Worm (Caenorhabditis elegans): ENCODE results near the gene ostb-1.

Gene ostb-1

DNA sequence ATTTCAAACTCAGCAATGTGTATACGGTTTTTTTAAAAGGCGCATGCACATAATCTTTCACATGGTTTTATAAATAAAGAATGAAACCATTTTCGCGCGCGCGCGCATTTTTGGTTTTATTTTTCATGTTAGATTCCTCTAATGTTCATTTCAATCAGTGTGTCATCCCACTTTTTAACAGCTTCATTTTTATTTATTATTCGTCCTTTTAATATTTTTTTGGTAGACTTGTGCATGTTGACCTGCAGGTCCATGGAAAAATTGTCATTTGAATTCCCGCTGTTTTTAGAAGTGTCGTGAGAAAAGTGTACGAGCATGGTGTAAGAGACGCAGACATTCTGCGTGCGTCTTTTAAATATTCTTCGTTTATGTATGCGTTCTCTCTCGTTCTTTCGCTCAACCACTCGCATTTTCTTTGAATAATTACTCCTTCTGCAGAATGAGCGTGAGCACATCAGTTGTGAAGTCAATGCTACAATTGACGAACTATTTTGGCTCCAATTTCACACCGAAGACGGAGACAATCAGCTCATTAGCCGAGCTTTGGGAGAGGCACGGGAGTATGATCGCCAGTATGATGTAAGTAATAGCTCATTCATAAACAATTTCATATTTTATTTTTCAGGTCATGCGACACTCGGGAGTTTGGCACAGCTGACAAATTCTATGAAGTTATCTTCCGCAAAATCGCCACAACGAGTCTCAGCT lies 3.9 kb upstream of the ostb-1 start, which contains the start of gene lin-5 (continued):
- TF ChIP-seq nhr-12 (tag; optimal IDR thresholded peaks at IDR 0.05) (no peak), fkh-2 (tag; optimal IDR thresholded peaks at IDR 0.05) (no peak), fkh-10 (GFP tag; optimal IDR thresholded peaks at IDR 0.05) (no peak), ZK546.5 (tag; optimal IDR thresholded peaks at IDR 0.05) (no peak), jun-1 (tag; optimal IDR thresholded peaks at IDR 0.05) (no peak), nfya-1 (tag; optimal IDR thresholded peaks at IDR 0.05; ENCODE audit: insufficient read depth) (peak; percentile 67), nhr-76 (tag; optimal IDR thresholded peaks at IDR 0.05) (no peak), pha-4 (tag; optimal IDR thresholded peaks at IDR 0.05) (peak; percentile 57), mml-1 (tag; optimal IDR thresholded peaks at IDR 0.05) (no peak), ceh-82 (tag; optimal IDR thresholded peaks at IDR 0.05) (no peak), fos-1 (tag; optimal IDR thresholded peaks at IDR 0.05) (no peak), skn-1 (tag; optimal IDR thresholded peaks at IDR 0.05) (no peak), egl-27 (tag; optimal IDR thresholded peaks at IDR 0.05) (no peak)

DNA sequence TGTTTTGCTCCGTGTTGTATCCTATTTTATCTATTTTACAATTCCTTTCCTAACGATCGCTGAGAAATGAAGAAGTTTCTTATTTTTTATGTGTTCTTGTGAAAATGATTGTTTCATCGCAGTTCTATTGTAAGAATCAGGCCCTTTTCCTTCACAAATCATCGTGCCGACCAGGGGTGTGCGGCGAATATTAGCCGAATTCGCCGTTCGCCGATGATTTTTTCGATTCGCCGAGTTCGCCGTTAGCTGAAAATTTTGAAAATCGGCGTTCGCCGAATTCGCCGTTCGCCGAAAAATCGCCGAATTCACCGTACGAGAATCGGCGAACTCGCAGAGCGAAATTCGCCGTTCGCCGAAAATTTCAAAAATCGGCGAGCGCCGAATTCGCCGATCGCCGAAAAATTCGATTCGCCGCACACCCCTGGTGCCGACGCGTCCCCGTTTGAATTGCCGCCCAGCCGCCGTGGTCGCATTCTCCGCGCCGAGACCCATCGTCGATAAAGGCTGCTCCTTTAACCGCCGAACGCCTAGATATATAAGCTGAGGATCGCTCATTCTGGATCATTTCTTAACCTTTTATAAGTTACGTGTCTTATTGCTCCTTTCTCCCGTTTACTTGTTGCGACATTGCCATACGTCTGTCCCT lies 704 bp upstream of the ostb-1 start:
- TF ChIP-seq nhr-67 (tag; optimal IDR thresholded peaks at IDR 0.05) (no peak), elt-1 (tag; optimal IDR thresholded peaks at IDR 0.05) (no peak), egl-27 (tag; optimal IDR thresholded peaks at IDR 0.05) (no peak), lin-15B (tag; optimal IDR thresholded peaks at IDR 0.05) (peak; percentile 48), nhr-76 (tag; optimal IDR thresholded peaks at IDR 0.05) (no peak)

DNA sequence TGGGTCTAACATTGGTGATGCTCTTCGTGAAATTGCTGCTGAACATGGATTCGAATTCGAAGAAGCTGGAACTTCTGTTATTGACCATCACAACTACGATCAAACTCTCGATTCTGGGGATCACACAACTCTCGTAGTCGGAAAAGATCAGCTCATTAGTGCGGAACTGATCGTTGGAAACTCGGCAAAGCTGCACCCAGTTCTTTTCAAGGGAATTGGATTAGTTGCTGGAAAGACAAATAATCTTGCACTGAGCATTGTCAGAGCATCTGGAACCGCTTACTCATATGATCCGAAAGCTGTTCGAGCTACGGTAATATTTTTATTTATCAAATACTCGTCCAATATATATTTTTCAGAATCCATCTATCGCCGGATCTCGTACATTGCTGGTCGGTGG lies 585 bp downstream of the ostb-1 start:
- no peak for TF ChIP-seq nhr-12 (tag; optimal IDR thresholded peaks at IDR 0.05)
- no peak for TF ChIP-seq jun-1 (tag; optimal IDR thresholded peaks at IDR 0.05)
- TF ChIP-seq snpc-4 (tag; optimal IDR thresholded peaks at IDR 0.05), result no peak
- no peak for TF ChIP-seq aly-2 (tag; optimal IDR thresholded peaks at IDR 0.05)

DNA sequence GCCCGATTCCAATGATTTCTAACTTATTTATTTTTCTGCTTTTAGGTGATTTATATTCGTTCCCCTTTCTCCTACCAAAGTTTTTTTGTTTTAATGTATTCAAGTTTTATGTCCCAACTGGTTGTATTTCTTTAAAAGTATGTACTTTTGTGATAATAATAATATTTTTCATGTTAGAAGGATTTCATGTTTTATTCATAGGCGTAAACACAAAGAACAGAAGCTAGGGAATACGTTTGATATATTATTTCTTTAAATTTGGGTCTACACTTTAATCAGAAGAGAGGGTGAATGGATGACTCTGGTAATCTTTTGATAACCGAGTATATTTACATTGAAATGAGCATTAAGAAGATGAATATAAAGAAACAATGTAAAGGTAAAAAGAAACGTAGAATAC lies 1.8 kb downstream of the ostb-1 start:
- TF ChIP-seq fkh-10 (GFP tag; optimal IDR thresholded peaks at IDR 0.05) (no peak), elt-3 (tag; optimal IDR thresholded peaks at IDR 0.05) (no peak), fos-1 (tag; optimal IDR thresholded peaks at IDR 0.05) (no peak), unc-62 (GFP tag; optimal IDR thresholded peaks at IDR 0.05) (no peak), lin-15B (tag; optimal IDR thresholded peaks at IDR 0.05) (no peak)

DNA sequence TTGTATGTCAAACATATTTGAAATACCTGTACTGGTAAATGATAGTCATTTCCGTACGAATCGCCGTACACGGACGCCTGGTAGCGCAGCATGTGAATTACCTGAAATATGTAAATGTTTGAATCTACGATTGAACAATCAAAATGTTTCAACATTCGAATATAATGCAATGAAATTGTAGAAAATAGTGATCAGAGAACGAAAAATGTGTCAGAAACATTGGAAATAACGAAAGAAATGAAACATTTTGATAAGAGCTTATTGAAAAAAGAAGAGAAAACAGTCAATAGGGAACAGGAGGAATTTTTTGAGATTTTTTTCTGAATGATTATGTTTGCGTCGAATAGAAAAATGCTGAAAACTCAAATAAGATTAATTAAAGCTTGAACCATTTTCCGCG lies 5.8 kb downstream of the ostb-1 start, which contains the start of gene ztf-17:
Gene ztf-17 (minus strand): TSS at position 101 of the 400 bp plus-strand sequence.
- peak; percentile 1 for TF ChIP-seq elt-2 (tag; optimal IDR thresholded peaks at IDR 0.05)
- no peak for TF ChIP-seq egl-5 (tag; optimal IDR thresholded peaks at IDR 0.05)

DNA sequence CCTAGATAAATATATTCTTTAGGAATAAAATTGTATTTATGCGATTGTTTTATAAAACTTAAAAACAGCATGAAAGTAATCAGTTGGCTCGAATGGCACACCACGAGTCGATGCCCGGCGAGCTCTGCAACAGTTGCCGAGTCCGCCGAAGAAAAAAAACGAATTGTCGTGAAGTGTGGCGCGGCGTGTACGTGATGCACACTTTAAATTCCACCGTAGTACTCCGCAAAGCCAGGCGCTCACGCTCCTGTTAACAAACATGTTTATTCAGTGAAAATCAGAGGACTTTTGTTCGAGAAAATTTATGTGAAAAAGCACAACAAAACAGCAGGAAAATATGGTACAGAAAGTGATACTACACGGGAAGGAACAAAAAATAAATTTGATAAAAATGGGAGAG lies 6.3 kb downstream of the ostb-1 start:
- TF ChIP-seq ztf-4 (tag; optimal IDR thresholded peaks at IDR 0.05), result no peak
- no peak for TF ChIP-seq ZK546.5 (tag; optimal IDR thresholded peaks at IDR 0.05)
- TF ChIP-seq mml-1 (tag; optimal IDR thresholded peaks at IDR 0.05), result no peak
- no peak for TF ChIP-seq nhr-67 (tag; optimal IDR thresholded peaks at IDR 0.05)
- no peak for TF ChIP-seq skn-1 (tag; optimal IDR thresholded peaks at IDR 0.05)
- TF ChIP-seq egl-27 (tag; optimal IDR thresholded peaks at IDR 0.05), result no peak
- TF ChIP-seq elt-3 (tag; optimal IDR thresholded peaks at IDR 0.05), result no peak
- TF ChIP-seq R02D3.7 (tag; optimal IDR thresholded peaks at IDR 0.05), result no peak
- no peak for TF ChIP-seq daf-12 (tag; optimal IDR thresholded peaks at IDR 0.05)
- TF ChIP-seq hmg-11 (tag; optimal IDR thresholded peaks at IDR 0.05), result no peak
- no peak for TF ChIP-seq nhr-77 (tag; optimal IDR thresholded peaks at IDR 0.05)
- no peak for TF ChIP-seq nhr-23 (tag; optimal IDR thresholded peaks at IDR 0.05)
- TF ChIP-seq pha-4 (tag; optimal IDR thresholded peaks at IDR 0.05), result peak; percentile 81
- no peak for TF ChIP-seq tbx-2 (tag; optimal IDR thresholded peaks at IDR 0.05)
- no peak for TF ChIP-seq ztf-11 (tag; optimal IDR thresholded peaks at IDR 0.05)
- no peak for TF ChIP-seq nhr-76 (tag; optimal IDR thresholded peaks at IDR 0.05)
- no peak for TF ChIP-seq ceh-82 (tag; optimal IDR thresholded peaks at IDR 0.05)
- TF ChIP-seq elt-2 (tag; optimal IDR thresholded peaks at IDR 0.05), result no peak
- no peak for TF ChIP-seq sea-2 (GFP tag; optimal IDR thresholded peaks at IDR 0.05)
- no peak for TF ChIP-seq ceh-16 (tag; optimal IDR thresholded peaks at IDR 0.05)
- TF ChIP-seq ceh-28 (tag; optimal IDR thresholded peaks at IDR 0.05), result no peak
- TF ChIP-seq nhr-43 (tag; optimal IDR thresholded peaks at IDR 0.05; ENCODE audit: poor library complexity, severe bottlenecking), result no peak
- no peak for TF ChIP-seq jun-1 (tag; optimal IDR thresholded peaks at IDR 0.05)
- no peak for TF ChIP-seq nhr-25 (tag; optimal IDR thresholded peaks at IDR 0.05)
- TF ChIP-seq nfya-1 (tag; optimal IDR thresholded peaks at IDR 0.05; ENCODE audit: insufficient read depth), result peak; percentile 79
- no peak for TF ChIP-seq fkh-10 (GFP tag; optimal IDR thresholded peaks at IDR 0.05)
- peak; percentile 73 for TF ChIP-seq lin-15B (tag; optimal IDR thresholded peaks at IDR 0.05)
- TF ChIP-seq ama-1 (optimal IDR thresholded peaks at IDR 0.05), result peak; percentile 30
- TF ChIP-seq elt-1 (tag; optimal IDR thresholded peaks at IDR 0.05), result no peak
- TF ChIP-seq ceh-9 (tag; optimal IDR thresholded peaks at IDR 0.05), result no peak
- TF ChIP-seq lsy-12 (tag; optimal IDR thresholded peaks at IDR 0.05), result no peak
- TF ChIP-seq eor-1 (tag; optimal IDR thresholded peaks at IDR 0.05), result no peak
- no peak for TF ChIP-seq nhr-12 (tag; optimal IDR thresholded peaks at IDR 0.05)

Measured in whole organism, L3 larva.